Worm (Caenorhabditis elegans) whole organism, late embryonic: ENCODE results near the gene C50F7.3.

ENCODE experiments used
- C08G9.2 ChIP-seq: sonication (generic microtip); optimal IDR thresholded peaks from 2 replicates; lab custom pipeline; 2016; ENCODE audit warnings: mild to moderate bottlenecking, missing genetic modification characterization, moderate library complexity, missing compliant biosample characterization
- ama-1 ChIP-seq: fragments of 150-350 bp; optimal IDR thresholded peaks from 2 replicates; lab custom pipeline; 2014
- ceh-24 ChIP-seq: sonication (generic microtip); optimal IDR thresholded peaks from 2 replicates; lab custom pipeline; 2016; ENCODE audit warnings: mild to moderate bottlenecking, missing genetic modification characterization, missing compliant biosample characterization
- dve-1 ChIP-seq: sonication (generic microtip); optimal IDR thresholded peaks from 2 replicates; lab custom pipeline; 2017; ENCODE audit warnings: antibody characterized with exemption, mild to moderate bottlenecking, missing genetic modification characterization, missing compliant biosample characterization
- nhr-11 ChIP-seq: fragments of 150-350 bp; optimal IDR thresholded peaks from 2 replicates; lab custom pipeline; 2014; ENCODE audit warnings: missing biosample characterization, missing genetic modification characterization
- pha-4 ChIP-seq: fragments of 150-350 bp; optimal IDR thresholded peaks from 2 replicates; lab custom pipeline; 2018; ENCODE audit warnings: missing biosample characterization, missing genetic modification reagents, missing genetic modification characterization
- sdc-2 ChIP-seq: sonication (generic microtip); optimal IDR thresholded peaks from 2 replicates; lab custom pipeline; 2016; ENCODE audit warnings: missing genotype, missing genetic modification characterization, missing compliant biosample characterization
- unc-55 ChIP-seq: sonication (generic microtip); optimal IDR thresholded peaks from 2 replicates; lab custom pipeline; 2017; ENCODE audit warnings: missing biosample characterization, missing genetic modification reagents, missing genetic modification characterization
- unc-86 ChIP-seq: sonication (generic microtip); optimal IDR thresholded peaks from 2 replicates; lab custom pipeline; 2016; ENCODE audit warnings: missing genetic modification characterization, missing compliant biosample characterization
- zip-5 ChIP-seq: sonication (generic microtip); optimal IDR thresholded peaks from 2 replicates; lab custom pipeline; 2016; ENCODE audit warnings: missing genetic modification characterization, missing compliant biosample characterization

- TF ChIP-seq dve-1 (no peak), pha-4 (no peak), unc-55 (GFP tag; lab: Kevin White, UChicago) (no peak), ama-1 (lab: Kevin White, UChicago) (no peak), unc-86 (no peak), sdc-2 (tag; lab: Kevin White, UChicago) (no peak), C08G9.2 (tag; lab: Kevin White, UChicago) (no peak), nhr-11 (tag; lab: Kevin White, UChicago) (no peak), zip-5 (tag; lab: Kevin White, UChicago) (no peak), ceh-24 (tag; lab: Kevin White, UChicago) (no peak)
Observed at ce11 chrIV:7778865-7779264, 46.7 kb downstream of the C50F7.3 start, which contains the start of gene rpap-3.
